Worm (Caenorhabditis elegans) whole organism, L4 larva: ENCODE measurements around the gene AH10.2.
A peak's percentile ranks its signal among the peaks of the same experiment; 100 is the strongest.

Experiments used
- ceh-82 ChIP-seq: sonication (generic microtip); optimal IDR thresholded peaks from 2 replicates; lab custom pipeline; 2017; ENCODE audit warnings: missing biosample characterization, missing genetic modification characterization
- daf-19 ChIP-seq: fragments of 200-800 bp; sonication (Bioruptor generic); conservative IDR thresholded peaks from 2 replicates; pipeline ENCODE4 v1.3.6; 2022; ENCODE audit warnings: missing genetic modification characterization, missing compliant biosample characterization
- dpl-1 ChIP-seq: fragments of 150-350 bp; optimal IDR thresholded peaks from 2 replicates; lab custom pipeline; 2014; ENCODE audit warnings: missing biosample characterization, missing genetic modification reagents, missing genetic modification characterization
- nhr-102 ChIP-seq: sonication (generic microtip); optimal IDR thresholded peaks from 2 replicates; lab custom pipeline; 2016; ENCODE audit warnings: mild to moderate bottlenecking, missing genetic modification characterization, moderate library complexity, missing compliant biosample characterization
- nhr-11 ChIP-seq: fragments of 150-350 bp; optimal IDR thresholded peaks from 2 replicates; lab custom pipeline; 2014; ENCODE audit warnings: missing biosample characterization, missing genetic modification characterization
- rbr-2 ChIP-seq: sonication (generic microtip); optimal IDR thresholded peaks from 2 replicates; lab custom pipeline; 2016; ENCODE audit warnings: missing genotype, missing genetic modification characterization, missing compliant biosample characterization
- skn-1 ChIP-seq: fragments of 150-350 bp; optimal IDR thresholded peaks from 2 replicates; lab custom pipeline; 2014; ENCODE audit warnings: missing biosample characterization, missing genetic modification characterization
- snpc-4 ChIP-seq: fragments of 150-350 bp; optimal IDR thresholded peaks from 2 replicates; lab custom pipeline; 2014; ENCODE audit warnings: missing biosample characterization, missing genetic modification characterization
- unc-62 ChIP-seq, 3 experiments: fragments of 150-350 bp in 1 of 3; sonication (generic microtip); optimal IDR thresholded peaks in 2 of 3; peaks in 1 of 3; 1 replicate in 1 of 3; 2 replicates in 2 of 3; lab custom pipeline; 2014 to 2017; ENCODE audit warnings: missing biosample characterization in 3 of 3, missing genetic modification characterization in 3 of 3, missing genetic modification reagents in 3 of 3, missing genotype in 1 of 3

- TF ChIP-seq rbr-2 (tag; lab: Kevin White, UChicago) (no peak), skn-1 (tag; lab: Kevin White, UChicago) (no peak), nhr-102 (tag; lab: Kevin White, UChicago) (peak; percentile 26), ceh-82 (tag; lab: Kevin White, UChicago) (no peak), dpl-1 (GFP tag; lab: Kevin White, UChicago) (peak; percentile 7), unc-62 (GFP tag; optimal IDR thresholded peaks at IDR 0.05 in 1 of 2; lab: Kevin White, UChicago) (peak in 1 of 2 experiments; percentile 45), unc-62 (tag; optimal IDR thresholded peaks at IDR 0.05; lab: Kevin White, UChicago) (no peak), snpc-4 (no peak), daf-19 (GFP tag; lab: Robert Waterston, UW) (no peak), nhr-11 (tag; lab: Kevin White, UChicago) (no peak)
Observed at ce11 chrV:14197651-14198050, 41.1 kb downstream of the AH10.2 start.
